Fruit fly (Drosophila melanogaster) Kc167 (cell line): Measurements from ENCODE around the gene Pdp.

Experiments used
- Myc ChIP-seq: fragments of >200 bp; optimal IDR thresholded peaks from 2 replicates; lab custom pipeline; 2017; ENCODE audit warnings: missing external identifiers
- Sin3A ChIP-seq: fragments of >200 bp; optimal IDR thresholded peaks from 2 replicates; lab custom pipeline; 2018; ENCODE audit warnings: missing external identifiers
- h ChIP-seq: fragments of >200 bp; optimal IDR thresholded peaks from 3 replicates; lab custom pipeline; 2018; ENCODE audit warnings: missing external identifiers
- insv ChIP-seq: fragments of >200 bp; optimal IDR thresholded peaks from 3 replicates; lab custom pipeline; 2018; ENCODE audit warnings: missing external identifiers
- psq ChIP-seq: fragments of >200 bp; optimal IDR thresholded peaks from 2 replicates; lab custom pipeline; 2017; ENCODE audit warnings: missing external identifiers
- ttk ChIP-seq: sonication (Bioruptor generic); optimal IDR thresholded peaks from 2 replicates; lab custom pipeline; 2017; ENCODE audit warnings: missing external identifiers

Pdp gene

dm6 chrX:7734131-7734930, at the start of gene Pdp, which contains the start of gene Rab39:
Pdp (minus strand) TSS chrX:7734651.
Rab39 (plus strand) TSS chrX:7734923.
- TF ChIP-seq Myc (lab: Kevin White, UChicago) (no peak), psq (lab: Kevin White, UChicago) (peak; percentile 10), insv (lab: Kevin White, UChicago) (no peak)

- TF ChIP-seq insv (lab: Kevin White, UChicago) (no peak), Sin3A (lab: Kevin White, UChicago) (no peak), Myc (lab: Kevin White, UChicago) (no peak)
Observed at dm6 chrX:7777905-7778304, 43.5 kb upstream of the Pdp start, which contains the start of gene CG32718. CG32718 (plus strand) TSS chrX:7778205.

- TF ChIP-seq psq (lab: Kevin White, UChicago) (no peak), insv (lab: Kevin White, UChicago) (no peak), h (lab: Kevin White, UChicago) (no peak), Sin3A (lab: Kevin White, UChicago) (no peak), Myc (lab: Kevin White, UChicago) (no peak), ttk (no peak)
Observed at dm6 chrX:7768147-7768787, 33.8 kb upstream of the Pdp start, which contains the start of gene CG34338. CG34338 (plus strand) TSS chrX:7768737.

- TF ChIP-seq Myc (lab: Kevin White, UChicago) (no peak), insv (lab: Kevin White, UChicago) (no peak), h (lab: Kevin White, UChicago) (no peak), psq (lab: Kevin White, UChicago) (no peak), Sin3A (lab: Kevin White, UChicago) (no peak), ttk (no peak)
Observed at dm6 chrX:7764682-7765081, 30.2 kb upstream of the Pdp start, which contains the start of gene Ir7a. Ir7a (plus strand) TSS chrX:7764982.

dm6 chrX:7746342-7746741, 11.9 kb upstream of the Pdp start:
- TF ChIP-seq h (lab: Kevin White, UChicago) (no peak), Sin3A (lab: Kevin White, UChicago) (no peak), Myc (lab: Kevin White, UChicago) (no peak), insv (lab: Kevin White, UChicago) (no peak), ttk (no peak), psq (lab: Kevin White, UChicago) (no peak)

dm6 chrX:7744036-7744435, 9.6 kb upstream of the Pdp start:
- no peak for TF ChIP-seq psq (lab: Kevin White, UChicago)
- TF ChIP-seq h (lab: Kevin White, UChicago), result no peak
- TF ChIP-seq Myc (lab: Kevin White, UChicago), result no peak
- TF ChIP-seq ttk, result no peak
- TF ChIP-seq Sin3A (lab: Kevin White, UChicago), result no peak
- TF ChIP-seq insv (lab: Kevin White, UChicago), result no peak

dm6 chrX:7737156-7737771, 2.8 kb upstream of the Pdp start:
- TF ChIP-seq Myc (lab: Kevin White, UChicago), result no peak
- no peak for TF ChIP-seq Sin3A (lab: Kevin White, UChicago)
- TF ChIP-seq insv (lab: Kevin White, UChicago), result no peak
- TF ChIP-seq ttk, result no peak

dm6 chrX:7736593-7736992, 2.1 kb upstream of the Pdp start, which contains the start of gene Tom40:
Tom40 (plus strand) TSS chrX:7736893.
- no peak for TF ChIP-seq psq (lab: Kevin White, UChicago)
- TF ChIP-seq Myc (lab: Kevin White, UChicago), result no peak
- no peak for TF ChIP-seq h (lab: Kevin White, UChicago)
- TF ChIP-seq ttk, result no peak
- no peak for TF ChIP-seq Sin3A (lab: Kevin White, UChicago)
- no peak for TF ChIP-seq insv (lab: Kevin White, UChicago)

- no peak for TF ChIP-seq insv (lab: Kevin White, UChicago)
- no peak for TF ChIP-seq ttk
- no peak for TF ChIP-seq psq (lab: Kevin White, UChicago)
- no peak for TF ChIP-seq h (lab: Kevin White, UChicago)
- TF ChIP-seq Sin3A (lab: Kevin White, UChicago), result no peak
Observed at dm6 chrX:7735262-7735661, 811 bp upstream of the Pdp start.

dm6 chrX:7728251-7729164, 5.9 kb downstream of the Pdp start, which contains the start of the genes NELF-B and CG12155:
NELF-B (minus strand) TSS chrX:7728361.
CG12155 (plus strand) TSS chrX:7728755.
- TF ChIP-seq psq (lab: Kevin White, UChicago) (no peak), ttk (no peak), h (lab: Kevin White, UChicago) (peak; percentile 20)

- TF ChIP-seq insv (lab: Kevin White, UChicago) (no peak), Myc (lab: Kevin White, UChicago) (no peak), ttk (no peak), psq (lab: Kevin White, UChicago) (no peak), h (lab: Kevin White, UChicago) (no peak), Sin3A (lab: Kevin White, UChicago) (no peak)
Observed at dm6 chrX:7721905-7722304, 12.5 kb downstream of the Pdp start, which contains the start of gene Hira. Hira (plus strand) TSS chrX:7722119.
